Worm (Caenorhabditis elegans): ENCODE results near the gene E04F6.6.

Gene E04F6.6

DNA sequence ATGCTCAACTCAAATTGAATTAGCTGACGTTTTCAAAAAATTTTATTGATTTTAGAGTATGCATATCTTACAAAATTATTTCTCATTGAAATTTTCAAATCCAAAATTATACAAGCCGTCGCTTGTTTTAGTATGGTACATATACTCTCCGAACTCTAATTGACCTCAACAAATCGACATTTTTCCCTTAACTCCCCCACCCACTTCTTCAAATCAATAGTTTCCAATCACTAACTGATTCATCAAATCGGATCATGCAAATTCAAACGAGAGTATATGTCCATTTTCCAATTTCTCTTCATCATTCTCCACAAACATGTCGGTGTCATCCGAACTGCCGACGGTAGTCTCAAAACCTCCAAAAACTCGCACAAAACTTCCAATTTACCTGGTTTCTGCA lies 10.2 kb downstream of the E04F6.6 start, which contains the start of gene E04F6.4:
TSS of gene E04F6.4 (plus strand) at position 301 of the 400 bp plus-strand sequence.
- no peak for TF ChIP-seq nhr-41 (GFP tag; IDR thresholded peaks at IDR 0.05)
- no peak for TF ChIP-seq cey-2 (tag; optimal IDR thresholded peaks at IDR 0.05; ENCODE audit: borderline replicate concordance, insufficient read depth)
- TF ChIP-seq set-16 (GFP tag; IDR thresholded peaks at IDR 0.05) = no peak
- no peak for TF ChIP-seq nhr-77 (tag; optimal IDR thresholded peaks at IDR 0.05)
- no peak for TF ChIP-seq nhr-28 (tag; optimal IDR thresholded peaks at IDR 0.05)
- no peak for TF ChIP-seq lim-7 (GFP tag; IDR thresholded peaks at IDR 0.05)
- no peak for TF ChIP-seq vab-7 (GFP tag; IDR thresholded peaks at IDR 0.05)
- no peak for TF ChIP-seq ceh-20 (GFP tag; IDR thresholded peaks at IDR 0.05)
- no peak for TF ChIP-seq lin-29 (GFP tag; IDR thresholded peaks at IDR 0.05)
- no peak for TF ChIP-seq zfp-3 (GFP tag; conservative IDR thresholded peaks at IDR 0.05)
- no peak for TF ChIP-seq aly-2 (tag; optimal IDR thresholded peaks at IDR 0.05)
- no peak for TF ChIP-seq hlh-11 (tag; optimal IDR thresholded peaks at IDR 0.05)
- TF ChIP-seq mxl-2 (GFP tag; conservative IDR thresholded peaks at IDR 0.05) = no peak
- TF ChIP-seq ztf-11 (tag; optimal IDR thresholded peaks at IDR 0.05) = no peak
- no peak for TF ChIP-seq daf-8 (GFP tag; IDR thresholded peaks at IDR 0.05)
- TF ChIP-seq daf-19 (GFP tag; conservative IDR thresholded peaks at IDR 0.05) = no peak
- TF ChIP-seq Y105C5A.15 (GFP tag; IDR thresholded peaks at IDR 0.05) = no peak
- no peak for TF ChIP-seq spr-1 (tag; optimal IDR thresholded peaks at IDR 0.05)

ce11 chrII:7187110-7187509 lies 12.3 kb downstream of the E04F6.6 start, which contains the start of gene C27H5.6:
Gene C27H5.6 (minus strand): TSS chrII:7187210.
- TF ChIP-seq cey-2 (tag; optimal IDR thresholded peaks at IDR 0.05; ENCODE audit: borderline replicate concordance, insufficient read depth) (no peak), aly-2 (tag; optimal IDR thresholded peaks at IDR 0.05) (no peak), unc-39 (tag; optimal IDR thresholded peaks at IDR 0.05) (no peak), mdt-29 (GFP tag; IDR thresholded peaks at IDR 0.05) (no peak), spr-3 (GFP tag; optimal IDR thresholded peaks at IDR 0.05) (no peak), arid-1 (GFP tag; conservative IDR thresholded peaks at IDR 0.05) (no peak), daf-16 (GFP tag; optimal IDR thresholded peaks at IDR 0.05) (no peak), daf-16 (tag; optimal IDR thresholded peaks at IDR 0.05) (no peak), fkh-10 (GFP tag; optimal IDR thresholded peaks at IDR 0.05) (no peak), nhr-28 (tag; optimal IDR thresholded peaks at IDR 0.05) (no peak)

DNA sequence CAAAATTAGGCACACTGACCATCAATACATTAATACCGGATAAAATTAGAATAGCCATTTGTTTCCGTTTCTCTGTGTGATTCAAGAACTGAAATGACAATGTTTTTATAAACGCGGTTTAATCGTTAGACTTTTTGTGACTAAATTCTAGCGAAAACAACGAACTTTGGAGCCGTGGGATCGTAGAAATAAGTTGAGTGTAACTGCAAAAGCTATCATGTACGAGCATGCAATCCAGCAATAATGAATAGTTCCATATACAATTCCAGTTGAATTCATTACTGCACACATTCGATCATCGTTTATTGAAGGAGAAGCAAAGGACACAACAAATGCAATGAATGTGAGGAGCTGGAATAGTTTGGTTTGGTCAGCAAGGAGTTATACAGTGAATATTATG lies 13.2 kb downstream of the E04F6.6 start:
- no peak for TF ChIP-seq F44E2.7 (GFP tag; IDR thresholded peaks at IDR 0.05)
- TF ChIP-seq aha-1 (tag) = peak; percentile 26
- TF ChIP-seq D1046.2 (GFP tag; IDR thresholded peaks at IDR 0.05) = no peak
- peak in 1 of 2 experiments; percentile 97 for TF ChIP-seq unc-62 (GFP tag; optimal IDR thresholded peaks at IDR 0.05 in 1 of 2)
- no peak for TF ChIP-seq unc-62 (tag; optimal IDR thresholded peaks at IDR 0.05)
- TF ChIP-seq dmd-8 (GFP tag; IDR thresholded peaks at IDR 0.05) = no peak

- TF ChIP-seq F49E8.2 (tag; optimal IDR thresholded peaks at IDR 0.05; ENCODE audit: borderline replicate concordance) (peak; percentile 76), cey-2 (tag; optimal IDR thresholded peaks at IDR 0.05; ENCODE audit: borderline replicate concordance, insufficient read depth) (no peak), hlh-30 (tag; optimal IDR thresholded peaks at IDR 0.05; ENCODE audit: insufficient read depth) (peak; percentile 58), zip-11 (GFP tag; IDR thresholded peaks at IDR 0.05) (peak; percentile 55; the same call in 1 of the 2 replicates), ceh-82 (tag; optimal IDR thresholded peaks at IDR 0.05) (no peak), jun-1 (tag; optimal IDR thresholded peaks at IDR 0.05) (no peak), mdl-1 (tag; optimal IDR thresholded peaks at IDR 0.05) (peak in 1 of 2 experiments; percentile 7), nhr-11 (tag; optimal IDR thresholded peaks at IDR 0.05) (peak; percentile 57), spr-1 (tag; optimal IDR thresholded peaks at IDR 0.05) (peak; percentile 78), pqm-1 (tag; optimal IDR thresholded peaks at IDR 0.05) (no peak), unc-62 (GFP tag; optimal IDR thresholded peaks at IDR 0.05 in 1 of 2) (peak in 1 of 2 experiments; percentile 89), unc-62 (tag; optimal IDR thresholded peaks at IDR 0.05) (peak; percentile 11), fkh-10 (GFP tag; optimal IDR thresholded peaks at IDR 0.05) (no peak), saeg-2 (GFP tag; IDR thresholded peaks at IDR 0.05) (peak; percentile 85), daf-8 (GFP tag; IDR thresholded peaks at IDR 0.05) (peak; percentile 24; the same call in 1 of the 2 replicates), R02D3.7 (tag; optimal IDR thresholded peaks at IDR 0.05) (no peak), ceh-20 (GFP tag; IDR thresholded peaks at IDR 0.05) (peak; percentile 74; the same call in 1 of the 2 replicates), ces-1 (GFP tag; optimal IDR thresholded peaks at IDR 0.05) (no peak), lin-13 (GFP tag; optimal IDR thresholded peaks at IDR 0.05) (peak; percentile 62), attf-4 (tag; optimal IDR thresholded peaks at IDR 0.05) (peak; percentile 28), lir-3 (tag; optimal IDR thresholded peaks at IDR 0.05) (peak; percentile 94)
Measured at ce11 chrII:7183493-7184272, 15.7 kb downstream of the E04F6.6 start, which contains the start of gene pdl-1. Gene pdl-1 (plus strand): TSS chrII:7183801.

All from whole organism, L4 larva.